Fruit fly (Drosophila melanogaster): ENCODE data around the gene Dph4.

Dph4 gene

DNA sequence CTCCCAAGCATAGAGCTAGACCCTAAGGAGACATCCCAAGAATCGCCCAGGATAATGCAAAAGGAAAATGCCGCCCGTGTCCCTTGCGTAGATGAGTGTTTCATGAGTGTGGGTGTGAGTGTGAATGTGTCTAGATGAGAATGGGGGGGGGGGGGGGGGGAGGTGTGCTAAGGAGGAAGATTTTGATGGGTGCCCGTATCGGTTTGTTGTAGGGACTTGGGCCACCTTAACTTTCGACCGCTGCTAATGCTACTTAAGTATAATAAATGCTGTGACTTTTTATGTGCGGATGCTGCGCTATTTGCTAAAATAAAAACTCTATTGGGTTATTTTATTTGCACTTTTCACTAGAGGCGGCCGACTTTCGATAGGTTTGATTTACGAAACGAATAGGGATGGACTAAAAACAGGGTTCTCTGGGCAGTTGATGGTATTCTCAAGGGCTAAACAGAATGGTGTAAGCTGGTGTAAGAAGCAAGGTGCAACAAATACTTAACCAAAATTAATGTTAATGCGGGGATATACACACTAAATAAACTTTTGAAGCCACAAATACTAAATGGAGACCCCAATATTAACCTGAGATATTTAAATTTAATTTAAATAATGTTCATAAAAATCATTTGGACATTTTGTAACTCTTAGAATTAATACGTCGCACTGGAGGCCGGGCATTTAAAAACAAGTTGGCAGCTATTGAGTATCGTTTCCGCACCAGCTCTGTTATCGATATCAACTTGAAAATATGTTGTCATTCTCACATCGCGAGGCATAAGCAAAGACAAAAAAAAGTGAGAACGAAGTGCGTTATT lies 45.2 kb upstream of the Dph4 start, which contains the start of the genes Xe7 and Atg17 (continued):
- peak; percentile 76 for TF ChIP-seq CG4617 (GFP tag; optimal IDR thresholded peaks at IDR 0.05; ENCODE audit: borderline replicate concordance)
- peak; percentile 56; the same call in 1 of the 2 replicates for TF ChIP-seq onecut (GFP tag; IDR thresholded peaks at IDR 0.05)
- peak; percentile 61 for TF ChIP-seq CG4282 (GFP tag; optimal IDR thresholded peaks at IDR 0.05)
- peak; percentile 90 for TF ChIP-seq bcd (GFP tag; optimal IDR thresholded peaks at IDR 0.05)
- peak; percentile 96 for TF ChIP-seq Chrac-16 (GFP tag; optimal IDR thresholded peaks at IDR 0.05)
- peak; percentile 82 for TF ChIP-seq CG13296 (GFP tag; optimal IDR thresholded peaks at IDR 0.05)
- TF ChIP-seq jigr1 (GFP tag; IDR thresholded peaks at IDR 0.05) = peak; percentile 79; the same call in 2 of the 3 replicates
- TF ChIP-seq mam (GFP tag; optimal IDR thresholded peaks at IDR 0.05) = peak; percentile 96
- peak; percentile 95 for TF ChIP-seq phol (tag; optimal IDR thresholded peaks at IDR 0.05)
- TF ChIP-seq CG18476 (GFP tag; optimal IDR thresholded peaks at IDR 0.05) = peak; percentile 81
- TF ChIP-seq oc (tag; optimal IDR thresholded peaks at IDR 0.05) = no peak
- peak; percentile 94 for TF ChIP-seq Ssrp (tag; optimal IDR thresholded peaks at IDR 0.05)
- TF ChIP-seq chif (GFP tag; optimal IDR thresholded peaks at IDR 0.05) = peak; percentile 79 to 90
- TF ChIP-seq CG6254 (GFP tag; optimal IDR thresholded peaks at IDR 0.05) = peak; percentile 41
- TF ChIP-seq abd-A (tag; optimal IDR thresholded peaks at IDR 0.05) = no peak
- peak; percentile 83 for TF ChIP-seq zen (tag; optimal IDR thresholded peaks at IDR 0.05)
- 0 out of 2 replicates have a peak, but pooled peaks have one; percentile 20 for TF ChIP-seq CG1024 (GFP tag; IDR thresholded peaks at IDR 0.05)
- TF ChIP-seq bigmax (GFP tag; optimal IDR thresholded peaks at IDR 0.05) = no peak
- peak; percentile 87 for TF ChIP-seq Usf (GFP tag; optimal IDR thresholded peaks at IDR 0.05)
- TF ChIP-seq CG3407 (GFP tag; optimal IDR thresholded peaks at IDR 0.05) = peak; percentile 79
- no peak for TF ChIP-seq Stat92E (GFP tag; optimal IDR thresholded peaks at IDR 0.05)
- no peak for TF ChIP-seq CG17568 (GFP tag; optimal IDR thresholded peaks at IDR 0.05)
- TF ChIP-seq Nf-YC (tag; optimal IDR thresholded peaks at IDR 0.05) = peak; percentile 87
- peak; percentile 77 for TF ChIP-seq CG15011 (GFP tag; optimal IDR thresholded peaks at IDR 0.05)
- TF ChIP-seq h (optimal IDR thresholded peaks at IDR 0.05) = no peak
- TF ChIP-seq Abd-B (GFP tag; optimal IDR thresholded peaks at IDR 0.05) = peak; percentile 96
- TF ChIP-seq CG3163 (GFP tag; optimal IDR thresholded peaks at IDR 0.05) = peak; percentile 42
- TF ChIP-seq cg (GFP tag; optimal IDR thresholded peaks at IDR 0.05) = peak; percentile 73
- TF ChIP-seq CG13624 (GFP tag; optimal IDR thresholded peaks at IDR 0.05) = peak; percentile 71
- peak; percentile 93 for TF ChIP-seq NFAT (GFP tag; IDR thresholded peaks at IDR 0.05)
- TF ChIP-seq Bteb2 (GFP tag; optimal IDR thresholded peaks at IDR 0.05) = peak; percentile 84
- peak; percentile 76 for TF ChIP-seq gsb (GFP tag; IDR thresholded peaks at IDR 0.05)
- peak; percentile 4 for TF ChIP-seq dmrt99B (tag; optimal IDR thresholded peaks at IDR 0.05)
- TF ChIP-seq CG10366 (GFP tag; IDR thresholded peaks at IDR 0.05) = peak; percentile 91
- peak; percentile 30 for TF ChIP-seq CG11398 (GFP tag; optimal IDR thresholded peaks at IDR 0.05)
- TF ChIP-seq hth (optimal IDR thresholded peaks at IDR 0.05) = no peak
- peak; percentile 25 for TF ChIP-seq CG6854 (GFP tag; optimal IDR thresholded peaks at IDR 0.05)
- TF ChIP-seq CG7271 (tag; optimal IDR thresholded peaks at IDR 0.05) = peak; percentile 43
- peak; percentile 65 for TF ChIP-seq CG12071 (GFP tag; optimal IDR thresholded peaks at IDR 0.05)
- peak; percentile 89 for TF ChIP-seq CG11560 (tag; IDR thresholded peaks at IDR 0.05)
- no peak for TF ChIP-seq fru (optimal IDR thresholded peaks at IDR 0.05)
- peak; percentile 89; the same call in 2 of the 3 replicates for TF ChIP-seq Mrtf (GFP tag; IDR thresholded peaks at IDR 0.05)
- peak; percentile 86 for TF ChIP-seq CG30431 (GFP tag; optimal IDR thresholded peaks at IDR 0.05)
- peak; percentile 86 for TF ChIP-seq CG9437 (GFP tag; optimal IDR thresholded peaks at IDR 0.05)
- no peak for TF ChIP-seq usp (GFP tag; optimal IDR thresholded peaks at IDR 0.05)
- TF ChIP-seq CG12744 (GFP tag; optimal IDR thresholded peaks at IDR 0.05) = peak; percentile 57
- peak; percentile 68 for TF ChIP-seq dati (GFP tag; IDR thresholded peaks at IDR 0.05)
- peak; percentile 30 for TF ChIP-seq odd (GFP tag; optimal IDR thresholded peaks at IDR 0.05)
- TF ChIP-seq vfl (GFP tag; optimal IDR thresholded peaks at IDR 0.05) = peak; percentile 91
- peak; percentile 92 for TF ChIP-seq bab2 (GFP tag; optimal IDR thresholded peaks at IDR 0.05)
